6 worm cellular contexts compared by ENCODE assay signal in genomic region chrX:3256784-3257493, ce11.
TF ChIP-seq lines count a peak whose summit lies in the region.

lbp-3 (plus strand) TSS chrX:3257372.

TF ChIP-seq in whole organism, L1 larva, 84 proteins besides CTCF, POLR2A, EP300 and RAD21 (continues in another document):
- TF ChIP-seq nhr-77 (tag; optimal IDR thresholded peaks at IDR 0.05; lab: Kevin White, UChicago) = no peak
- TF ChIP-seq lin-14 (GFP tag; optimal IDR thresholded peaks at IDR 0.05; lab: Kevin White, UChicago) = peak; percentile 41
- peak; percentile 31 for TF ChIP-seq dsc-1 (tag; optimal IDR thresholded peaks at IDR 0.05; lab: Kevin White, UChicago)
- TF ChIP-seq skn-1 (tag; optimal IDR thresholded peaks at IDR 0.05; lab: Kevin White, UChicago) = no peak
- TF ChIP-seq unc-98 (GFP tag; IDR thresholded peaks at IDR 0.05; lab: Robert Waterston, UW) = no peak
- TF ChIP-seq nhr-90 (tag; optimal IDR thresholded peaks at IDR 0.05; lab: Kevin White, UChicago; ENCODE audit: poor library complexity) = peak; percentile 7
- TF ChIP-seq lin-13 (GFP tag; optimal IDR thresholded peaks at IDR 0.05; lab: Kevin White, UChicago) = no peak
- no peak for TF ChIP-seq zag-1 (tag; optimal IDR thresholded peaks at IDR 0.05; lab: Kevin White, UChicago)
- no peak for TF ChIP-seq fos-1 (tag; optimal IDR thresholded peaks at IDR 0.05; lab: Kevin White, UChicago)
- TF ChIP-seq nhr-237 (tag; optimal IDR thresholded peaks at IDR 0.05; lab: Kevin White, UChicago) = no peak
- TF ChIP-seq nhr-28 (tag; optimal IDR thresholded peaks at IDR 0.05; lab: Kevin White, UChicago) = no peak
- TF ChIP-seq sox-4 (tag; optimal IDR thresholded peaks at IDR 0.05; lab: Kevin White, UChicago) = no peak
- no peak for TF ChIP-seq nhr-76 (tag; optimal IDR thresholded peaks at IDR 0.05; lab: Kevin White, UChicago)
- TF ChIP-seq pqm-1 (tag; optimal IDR thresholded peaks at IDR 0.05; lab: Kevin White, UChicago) = peak; percentile 99
- TF ChIP-seq ceh-88 (GFP tag; IDR thresholded peaks at IDR 0.05; lab: Robert Waterston, UW) = no peak
- no peak for TF ChIP-seq mdl-1 (tag; optimal IDR thresholded peaks at IDR 0.05; lab: Kevin White, UChicago)

TF ChIP-seq in whole organism, L2 larva, 48 proteins besides CTCF, POLR2A, EP300 and RAD21 (continues in another document):
- TF ChIP-seq mdl-1 (tag; optimal IDR thresholded peaks at IDR 0.05; lab: Kevin White, UChicago) (no peak), lin-13 (GFP tag; optimal IDR thresholded peaks at IDR 0.05; lab: Kevin White, UChicago) (no peak), nhr-11 (tag; optimal IDR thresholded peaks at IDR 0.05; lab: Kevin White, UChicago) (no peak), nhr-25 (tag; optimal IDR thresholded peaks at IDR 0.05; lab: Kevin White, UChicago) (no peak), sem-4 (tag; optimal IDR thresholded peaks at IDR 0.05; lab: Kevin White, UChicago) (no peak), elt-3 (tag; optimal IDR thresholded peaks at IDR 0.05; lab: Kevin White, UChicago) (no peak), unc-55 (GFP tag; optimal IDR thresholded peaks at IDR 0.05; lab: Kevin White, UChicago) (no peak), ceh-82 (tag; optimal IDR thresholded peaks at IDR 0.05; lab: Kevin White, UChicago) (no peak), ztf-1 (GFP tag; conservative IDR thresholded peaks at IDR 0.05; lab: Robert Waterston, UW) (no peak), sma-3 (GFP tag; optimal IDR thresholded peaks at IDR 0.05; lab: Kevin White, UChicago) (peak; percentile 17), skn-1 (tag; optimal IDR thresholded peaks at IDR 0.05; lab: Kevin White, UChicago) (no peak), nhr-10 (tag; optimal IDR thresholded peaks at IDR 0.05; lab: Kevin White, UChicago) (no peak), dmd-4 (tag; optimal IDR thresholded peaks at IDR 0.05; lab: Kevin White, UChicago) (no peak), unc-62 (GFP tag; optimal IDR thresholded peaks at IDR 0.05; lab: Kevin White, UChicago) (no peak), elt-1 (tag; optimal IDR thresholded peaks at IDR 0.05; lab: Kevin White, UChicago) (no peak), unc-39 (tag; optimal IDR thresholded peaks at IDR 0.05; lab: Kevin White, UChicago) (no peak), lin-11 (tag; optimal IDR thresholded peaks at IDR 0.05; lab: Kevin White, UChicago) (no peak)

TF ChIP-seq in whole organism, L3 larva, 47 proteins besides CTCF, POLR2A, EP300 and RAD21:
- TF ChIP-seq elt-2 (tag; optimal IDR thresholded peaks at IDR 0.05; lab: Kevin White, UChicago) = peak; percentile 98
- no peak for TF ChIP-seq nfya-1 (tag; optimal IDR thresholded peaks at IDR 0.05; lab: Kevin White, UChicago; ENCODE audit: insufficient read depth)
- peak; percentile 100 for TF ChIP-seq pqm-1 (tag; optimal IDR thresholded peaks at IDR 0.05; lab: Kevin White, UChicago)
- no peak for TF ChIP-seq mml-1 (tag; optimal IDR thresholded peaks at IDR 0.05; lab: Kevin White, UChicago)
- TF ChIP-seq eor-1 (tag; optimal IDR thresholded peaks at IDR 0.05; lab: Kevin White, UChicago) = no peak

TF ChIP-seq in whole organism, L4 larva, 104 proteins besides CTCF, POLR2A, EP300 and RAD21 (continues in another document):
- peak; percentile 83 for TF ChIP-seq dve-1 (tag; optimal IDR thresholded peaks at IDR 0.05; lab: Kevin White, UChicago; ENCODE audit: insufficient read depth)
- TF ChIP-seq fkh-10 (GFP tag; optimal IDR thresholded peaks at IDR 0.05; lab: Kevin White, UChicago) = no peak
- TF ChIP-seq nhr-6 (tag; optimal IDR thresholded peaks at IDR 0.05; lab: Kevin White, UChicago) = no peak
- TF ChIP-seq vab-7 (GFP tag; IDR thresholded peaks at IDR 0.05; lab: Robert Waterston, UW) = no peak
- TF ChIP-seq pqm-1 (tag; optimal IDR thresholded peaks at IDR 0.05; lab: Kevin White, UChicago) = peak; percentile 98
- peak; percentile 37 for TF ChIP-seq nhr-77 (tag; optimal IDR thresholded peaks at IDR 0.05; lab: Kevin White, UChicago)
- TF ChIP-seq ceh-20 (GFP tag; IDR thresholded peaks at IDR 0.05; lab: Robert Waterston, UW) = no peak
- no peak for TF ChIP-seq daf-12 (tag; optimal IDR thresholded peaks at IDR 0.05; lab: Kevin White, UChicago)
- no peak for TF ChIP-seq Y105C5A.15 (GFP tag; IDR thresholded peaks at IDR 0.05; lab: Robert Waterston, UW)
- no peak for TF ChIP-seq daf-19 (GFP tag; conservative IDR thresholded peaks at IDR 0.05; lab: Robert Waterston, UW)
- TF ChIP-seq hif-1 (tag; optimal IDR thresholded peaks at IDR 0.05; lab: Kevin White, UChicago) = no peak
- no peak for TF ChIP-seq spr-3 (GFP tag; optimal IDR thresholded peaks at IDR 0.05; lab: Kevin White, UChicago)
- no peak for TF ChIP-seq Y5F2A.4 (GFP tag; optimal IDR thresholded peaks at IDR 0.05; lab: Kevin White, UChicago)
- TF ChIP-seq mep-1 (tag; optimal IDR thresholded peaks at IDR 0.05; lab: Kevin White, UChicago) = peak; percentile 24
- no peak for TF ChIP-seq F37D6.2 (tag; optimal IDR thresholded peaks at IDR 0.05; lab: Kevin White, UChicago)
- no peak for TF ChIP-seq egl-27 (tag; optimal IDR thresholded peaks at IDR 0.05; lab: Kevin White, UChicago)
- TF ChIP-seq dmd-8 (GFP tag; IDR thresholded peaks at IDR 0.05; lab: Robert Waterston, UW) = no peak
- peak; percentile 88 for TF ChIP-seq nhr-28 (tag; optimal IDR thresholded peaks at IDR 0.05; lab: Kevin White, UChicago)
- no peak for TF ChIP-seq dmd-9 (GFP tag; IDR thresholded peaks at IDR 0.05; lab: Robert Waterston, UW)
- no peak for TF ChIP-seq nhr-11 (tag; optimal IDR thresholded peaks at IDR 0.05; lab: Kevin White, UChicago)
- no peak for TF ChIP-seq skn-1 (tag; optimal IDR thresholded peaks at IDR 0.05; lab: Kevin White, UChicago)

TF ChIP-seq in whole organism, late embryonic, 69 proteins besides CTCF, POLR2A, EP300 and RAD21:
- TF ChIP-seq tbx-7 (tag; optimal IDR thresholded peaks at IDR 0.05; lab: Kevin White, UChicago) (no peak), pqm-1 (tag; optimal IDR thresholded peaks at IDR 0.05; lab: Kevin White, UChicago) (peak; percentile 39), syd-9 (tag; optimal IDR thresholded peaks at IDR 0.05; lab: Kevin White, UChicago) (no peak), dmd-4 (tag; optimal IDR thresholded peaks at IDR 0.05; lab: Kevin White, UChicago; ENCODE audit: borderline replicate concordance) (no peak), C38D4.7 (GFP tag; optimal IDR thresholded peaks at IDR 0.05; lab: Kevin White, UChicago) (no peak), ceh-2 (tag; optimal IDR thresholded peaks at IDR 0.05; lab: Kevin White, UChicago) (no peak), unc-55 (GFP tag; optimal IDR thresholded peaks at IDR 0.05; lab: Kevin White, UChicago) (peak; percentile 53), ref-2 (tag; optimal IDR thresholded peaks at IDR 0.05; lab: Kevin White, UChicago) (no peak), pha-2 (tag; optimal IDR thresholded peaks at IDR 0.05; lab: Kevin White, UChicago) (no peak), elt-2 (tag; optimal IDR thresholded peaks at IDR 0.05; lab: Kevin White, UChicago) (peak; percentile 97), mec-3 (tag; optimal IDR thresholded peaks at IDR 0.05; lab: Kevin White, UChicago; ENCODE audit: borderline replicate concordance) (no peak), ceh-19 (GFP tag; optimal IDR thresholded peaks at IDR 0.05; lab: Kevin White, UChicago) (no peak), ceh-14 (tag; optimal IDR thresholded peaks at IDR 0.05; lab: Kevin White, UChicago) (no peak), sox-4 (tag; optimal IDR thresholded peaks at IDR 0.05; lab: Kevin White, UChicago) (no peak), lim-6 (tag; optimal IDR thresholded peaks at IDR 0.05; lab: Kevin White, UChicago) (no peak), ceh-6 (GFP tag; optimal IDR thresholded peaks at IDR 0.05; lab: Kevin White, UChicago) (no peak)

TF ChIP-seq in whole organism, young adult, 124 proteins besides CTCF, POLR2A, EP300 and RAD21:
- peak; percentile 93 for TF ChIP-seq nhr-80 (tag; optimal IDR thresholded peaks at IDR 0.05; lab: Kevin White, UChicago)
- TF ChIP-seq mel-28 (tag; optimal IDR thresholded peaks at IDR 0.05; lab: Kevin White, UChicago; ENCODE audit: borderline replicate concordance) = no peak
